Worm (Caenorhabditis elegans) whole organism, early embryonic: ENCODE data around the gene C41G11.1.

ENCODE experiments used
- B0310.2 ChIP-seq: sonication (generic microtip); optimal IDR thresholded peaks from 2 replicates; lab custom pipeline; 2016; ENCODE audit warnings: mild to moderate bottlenecking, missing genetic modification characterization, missing compliant biosample characterization
- F13C5.2 ChIP-seq: sonication (generic microtip); optimal IDR thresholded peaks from 2 replicates; lab custom pipeline; 2017; ENCODE audit warnings: mild to moderate bottlenecking, missing genetic modification characterization, inconsistent platforms, missing compliant biosample characterization
- aly-1 ChIP-seq: sonication (generic microtip); optimal IDR thresholded peaks from 2 replicates; lab custom pipeline; 2016; ENCODE audit warnings: missing genetic modification characterization, missing compliant biosample characterization
- ama-1 ChIP-seq: fragments of 150-350 bp; optimal IDR thresholded peaks from 2 replicates; lab custom pipeline; 2014
- ceh-13 ChIP-seq: fragments of 200-800 bp; sonication (Bioruptor generic); optimal IDR thresholded peaks from 2 replicates; lab custom pipeline; 2018; ENCODE audit warnings: mild to moderate bottlenecking, missing genetic modification characterization, missing compliant biosample characterization
- ceh-36 ChIP-seq: sonication (generic microtip); optimal IDR thresholded peaks from 2 replicates; lab custom pipeline; 2016; ENCODE audit warnings: missing genetic modification characterization, inconsistent platforms, missing compliant biosample characterization
- ets-7 ChIP-seq: sonication (generic microtip); optimal IDR thresholded peaks from 2 replicates; lab custom pipeline; 2016; ENCODE audit warnings: missing genotype, missing genetic modification characterization, missing compliant biosample characterization
- flt-1 ChIP-seq: fragments of 200-800 bp; sonication (Bioruptor generic); IDR thresholded peaks from 2 replicates; pipeline ENCODE4 v1.3.6; 2022; ENCODE audit warnings: missing genetic modification characterization, missing compliant biosample characterization
- hmbx-1 ChIP-seq: sonication (generic microtip); optimal IDR thresholded peaks from 2 replicates; lab custom pipeline; 2016; ENCODE audit warnings: mild to moderate bottlenecking, missing genetic modification characterization, missing compliant biosample characterization
- hmg-4 ChIP-seq: fragments of 200-800 bp; sonication (Bioruptor generic); optimal IDR thresholded peaks from 2 replicates; lab custom pipeline; 2018; ENCODE audit warnings: mild to moderate bottlenecking, missing genetic modification characterization, missing compliant biosample characterization
- hnd-1 ChIP-seq: sonication (generic microtip); optimal IDR thresholded peaks from 2 replicates; lab custom pipeline; 2016; ENCODE audit warnings: missing genetic modification characterization, missing compliant biosample characterization
- pes-1 ChIP-seq: fragments of 200-800 bp; sonication (Bioruptor generic); IDR thresholded peaks from 2 replicates; pipeline ENCODE4 v1.3.6; 2022; ENCODE audit warnings: missing genetic modification reagents, missing genetic modification characterization, missing compliant biosample characterization
- scrt-1 ChIP-seq: fragments of 200-800 bp; sonication (Bioruptor generic); IDR thresholded peaks from 2 replicates; pipeline ENCODE4 v1.3.6; 2022; ENCODE audit warnings: missing genetic modification characterization, missing compliant biosample characterization
- sea-1 ChIP-seq: fragments of 200-800 bp; sonication (Bioruptor generic); conservative IDR thresholded peaks from 2 replicates; pipeline ENCODE4 v1.3.6; 2022; ENCODE audit warnings: missing genetic modification characterization, missing compliant biosample characterization
- tbx-11 ChIP-seq: fragments of 200-800 bp; sonication (Bioruptor generic); IDR thresholded peaks from 2 replicates; pipeline ENCODE4 v1.3.6; 2022; ENCODE audit warnings: missing genetic modification characterization, missing compliant biosample characterization
- tbx-37 ChIP-seq: fragments of 200-800 bp; sonication (Bioruptor generic); conservative IDR thresholded peaks from 2 replicates; pipeline ENCODE4 v1.3.6; 2022; ENCODE audit warnings: missing genetic modification reagents, missing genetic modification characterization, missing compliant biosample characterization
- tra-4 ChIP-seq: sonication (generic microtip); optimal IDR thresholded peaks from 2 replicates; lab custom pipeline; 2017; ENCODE audit warnings: missing genetic modification characterization, missing compliant biosample characterization

Gene C41G11.1

DNA sequence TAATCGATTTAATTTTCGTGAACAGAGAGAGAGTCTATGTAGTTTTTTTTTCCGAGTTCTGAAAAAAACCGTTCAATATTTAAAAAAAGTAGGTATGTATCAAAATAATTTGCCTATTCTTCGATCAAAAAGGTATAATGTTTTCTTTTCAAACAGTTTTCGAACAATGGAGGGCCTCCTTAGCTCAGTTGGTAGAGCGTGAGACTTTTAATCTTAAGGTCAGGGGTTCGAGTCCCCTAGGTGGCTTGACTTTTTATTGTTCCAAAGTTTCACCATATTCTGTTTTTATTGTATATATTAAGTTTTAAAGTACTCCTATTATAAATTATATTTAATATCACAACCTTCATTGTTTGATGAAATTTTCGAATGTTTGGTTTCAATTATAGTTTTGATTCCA, 6.5 kb downstream of the C41G11.1 start:
- no peak for TF ChIP-seq tra-4
- no peak for TF ChIP-seq ceh-36 (tag; lab: Kevin White, UChicago)

DNA sequence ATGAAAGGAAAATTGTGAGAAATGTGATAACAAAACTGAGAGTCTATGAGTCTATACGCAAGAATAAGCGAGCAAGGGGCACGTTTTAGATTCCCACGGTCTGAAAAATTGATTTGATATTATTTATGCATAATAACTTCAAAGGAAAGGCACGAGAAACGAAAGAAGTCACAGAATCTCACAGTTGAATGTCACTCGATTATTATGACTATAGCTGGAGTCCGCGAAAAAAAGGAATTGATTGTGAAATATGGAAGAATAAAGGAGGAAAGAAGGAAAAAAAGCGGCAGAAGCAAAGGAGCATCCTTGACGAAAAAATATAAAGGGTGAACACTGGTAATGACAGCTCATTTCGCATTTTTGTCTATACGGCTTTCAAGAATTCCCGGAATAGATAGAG, 9.4 kb downstream of the C41G11.1 start, which contains the start of gene cat-1:
TSS of gene cat-1 (minus strand) at position 101 of the 400 bp plus-strand sequence.
- TF ChIP-seq pes-1 (GFP tag; lab: Robert Waterston, UW) (no peak), flt-1 (GFP tag; lab: Robert Waterston, UW) (no peak), ets-7 (tag; lab: Kevin White, UChicago) (no peak), hmg-4 (no peak), tbx-11 (GFP tag; lab: Robert Waterston, UW) (no peak), F13C5.2 (tag; lab: Kevin White, UChicago) (no peak), aly-1 (tag; lab: Kevin White, UChicago) (no peak), B0310.2 (tag; lab: Kevin White, UChicago) (no peak), tra-4 (no peak), hmbx-1 (tag; lab: Kevin White, UChicago) (no peak), sea-1 (GFP tag; lab: Robert Waterston, UW) (no peak), ama-1 (no peak), hnd-1 (no peak), ceh-36 (tag; lab: Kevin White, UChicago) (no peak)

DNA sequence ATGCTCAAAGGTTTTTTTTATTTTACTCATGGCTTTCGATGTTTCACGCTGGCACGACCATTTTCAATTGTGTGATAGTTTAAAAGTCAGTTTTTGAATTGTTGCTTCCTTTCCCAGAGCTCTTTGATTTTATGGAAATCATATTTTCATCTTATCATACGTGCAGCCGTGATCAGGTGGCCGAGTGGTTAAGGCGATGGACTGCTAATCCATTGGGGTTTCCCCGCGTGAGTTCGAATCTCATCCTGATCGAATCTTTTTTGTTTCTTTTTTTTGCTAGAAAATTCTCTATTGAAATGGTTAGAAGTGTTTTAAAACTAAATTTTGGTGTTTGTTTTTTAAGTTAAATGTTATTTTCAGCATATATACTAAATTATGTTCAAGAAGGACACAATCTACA, 10.8 kb downstream of the C41G11.1 start:
- no peak for TF ChIP-seq hmg-4
- no peak for TF ChIP-seq scrt-1
- TF ChIP-seq ceh-13 = no peak
- no peak for TF ChIP-seq B0310.2 (tag; lab: Kevin White, UChicago)

DNA sequence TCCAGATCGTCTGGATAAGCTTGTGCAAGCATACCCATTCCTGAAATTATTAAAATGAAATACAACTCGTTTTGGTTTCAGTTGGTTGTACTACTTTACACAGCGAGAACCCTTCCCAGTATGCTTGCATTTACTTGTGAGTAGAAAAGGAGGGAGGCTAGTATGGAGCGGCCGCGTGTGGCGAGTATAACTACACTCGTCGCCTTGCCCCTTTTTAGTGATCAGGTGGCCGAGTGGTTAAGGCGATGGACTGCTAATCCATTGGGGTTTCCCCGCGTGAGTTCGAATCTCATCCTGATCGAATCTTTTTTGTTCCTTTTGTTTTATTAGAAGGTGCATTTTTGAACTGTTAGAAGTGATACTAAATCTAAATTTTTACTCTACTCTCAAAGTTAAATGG, 12.2 kb downstream of the C41G11.1 start:
- TF ChIP-seq ama-1 (no peak), hmg-4 (peak; percentile 94), F13C5.2 (tag; lab: Kevin White, UChicago) (peak; percentile 93), tra-4 (peak; percentile 73), scrt-1 (peak; percentile 98), sea-1 (GFP tag; lab: Robert Waterston, UW) (peak; percentile 97), pes-1 (GFP tag; lab: Robert Waterston, UW) (peak; percentile 98), ceh-36 (tag; lab: Kevin White, UChicago) (peak; percentile 98), ets-7 (tag; lab: Kevin White, UChicago) (peak; percentile 81), flt-1 (GFP tag; lab: Robert Waterston, UW) (peak; percentile 99), tbx-11 (GFP tag; lab: Robert Waterston, UW) (peak; percentile 97), tbx-37 (peak; percentile 97), aly-1 (tag; lab: Kevin White, UChicago) (peak; percentile 92), hmbx-1 (tag; lab: Kevin White, UChicago) (peak; percentile 74), hnd-1 (peak; percentile 86), ceh-13 (peak; percentile 87), B0310.2 (tag; lab: Kevin White, UChicago) (peak; percentile 90)

DNA sequence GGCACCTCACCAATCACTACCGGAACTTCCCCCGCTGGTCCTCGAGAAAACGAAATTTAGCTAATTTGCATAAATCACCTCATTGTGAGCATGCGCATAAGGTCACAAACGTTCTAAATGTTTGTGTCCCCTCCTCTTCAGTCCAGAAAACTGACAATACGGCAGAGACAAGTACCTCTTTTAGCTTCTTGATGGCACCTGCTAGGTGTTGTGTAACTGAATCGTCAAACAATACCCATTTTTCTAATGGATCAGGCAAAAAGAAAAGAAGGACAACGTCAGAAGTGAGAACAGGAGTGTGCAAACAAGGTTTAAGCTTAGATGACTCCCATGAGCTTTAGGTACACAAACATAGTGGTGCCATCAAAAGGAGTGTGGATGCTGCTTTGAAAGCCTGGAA, 20.5 kb downstream of the C41G11.1 start:
- TF ChIP-seq hmbx-1 (tag; lab: Kevin White, UChicago) = no peak
- TF ChIP-seq pes-1 (GFP tag; lab: Robert Waterston, UW) = no peak
- no peak for TF ChIP-seq ets-7 (tag; lab: Kevin White, UChicago)
- TF ChIP-seq flt-1 (GFP tag; lab: Robert Waterston, UW) = no peak
- TF ChIP-seq sea-1 (GFP tag; lab: Robert Waterston, UW) = no peak
- TF ChIP-seq tbx-37 = no peak

DNA sequence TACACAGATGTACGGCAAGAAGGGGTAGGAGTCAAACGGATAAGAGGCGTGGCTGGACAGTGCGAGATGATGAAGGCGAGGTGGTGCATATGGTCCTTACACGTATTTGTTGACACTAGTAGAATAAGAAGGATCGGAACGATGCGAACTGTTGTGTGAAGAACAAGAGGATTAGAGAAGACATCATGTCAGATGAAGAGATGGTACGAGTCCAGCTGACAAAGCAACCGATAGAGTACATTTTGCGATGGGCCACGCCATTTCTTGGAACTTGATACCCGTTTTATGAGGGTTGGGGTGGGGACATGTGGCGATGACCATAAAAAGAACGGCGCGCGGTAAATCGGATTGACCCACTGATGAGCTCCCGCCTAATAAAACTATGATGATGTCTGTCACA, 21.6 kb downstream of the C41G11.1 start:
- TF ChIP-seq flt-1 (GFP tag; lab: Robert Waterston, UW) (0 out of 2 replicates have a peak, but pooled peaks have one; percentile 13), pes-1 (GFP tag; lab: Robert Waterston, UW) (no peak), sea-1 (GFP tag; lab: Robert Waterston, UW) (0 out of 2 replicates have a peak, but pooled peaks have one; percentile 26)

DNA sequence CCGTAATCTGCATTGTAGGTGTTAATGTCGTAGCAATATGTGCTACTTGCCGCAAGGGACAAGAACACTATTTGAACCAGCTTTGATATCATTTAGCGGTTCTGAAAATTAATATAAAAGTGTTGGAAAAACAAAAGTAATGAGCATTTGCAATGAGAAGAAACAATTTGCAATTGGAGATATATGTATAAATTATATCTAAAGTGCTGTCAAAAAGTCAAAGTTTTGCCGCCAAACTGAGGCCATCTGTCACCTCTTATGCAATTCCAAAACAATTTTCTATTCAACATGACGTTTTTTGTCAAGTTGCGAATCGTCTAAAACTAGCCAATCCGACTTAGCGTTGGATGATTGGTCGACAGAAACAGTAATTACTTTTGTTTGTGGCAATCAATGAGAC, 22.8 kb downstream of the C41G11.1 start, which contains the start of gene W01C8.5:
TSS of gene W01C8.5 (minus strand) at position 101 of the 400 bp plus-strand sequence.
- TF ChIP-seq ama-1 (no peak), hnd-1 (no peak), pes-1 (GFP tag; lab: Robert Waterston, UW) (no peak), ceh-36 (tag; lab: Kevin White, UChicago) (no peak), tra-4 (no peak), aly-1 (tag; lab: Kevin White, UChicago) (no peak), ceh-13 (no peak), hmg-4 (no peak), F13C5.2 (tag; lab: Kevin White, UChicago) (no peak), hmbx-1 (tag; lab: Kevin White, UChicago) (no peak), scrt-1 (no peak), B0310.2 (tag; lab: Kevin White, UChicago) (no peak), sea-1 (GFP tag; lab: Robert Waterston, UW) (no peak), tbx-37 (no peak), ets-7 (tag; lab: Kevin White, UChicago) (no peak), flt-1 (GFP tag; lab: Robert Waterston, UW) (no peak), tbx-11 (GFP tag; lab: Robert Waterston, UW) (no peak)

DNA sequence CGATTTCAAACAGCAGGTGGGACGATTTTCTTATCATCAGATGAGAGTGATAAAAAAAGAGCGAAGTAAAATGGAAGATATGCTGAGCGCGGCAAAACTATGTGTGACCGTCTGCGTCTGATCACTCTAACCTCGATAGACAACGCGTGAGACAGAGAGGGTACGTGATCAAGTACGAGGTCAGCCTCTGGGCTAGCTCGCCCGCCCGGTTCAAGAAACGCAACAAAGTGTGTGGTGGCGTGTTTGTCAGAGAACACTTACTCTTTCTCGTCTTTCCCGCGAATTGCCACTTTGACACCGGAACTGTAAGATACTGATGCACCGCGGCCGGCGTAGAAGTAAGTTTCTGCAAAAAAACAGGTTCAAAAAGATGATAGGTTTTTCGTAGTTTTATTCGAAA, 23.8 kb downstream of the C41G11.1 start:
- TF ChIP-seq hmg-4 = peak; percentile 59
- no peak for TF ChIP-seq ceh-36 (tag; lab: Kevin White, UChicago)

DNA sequence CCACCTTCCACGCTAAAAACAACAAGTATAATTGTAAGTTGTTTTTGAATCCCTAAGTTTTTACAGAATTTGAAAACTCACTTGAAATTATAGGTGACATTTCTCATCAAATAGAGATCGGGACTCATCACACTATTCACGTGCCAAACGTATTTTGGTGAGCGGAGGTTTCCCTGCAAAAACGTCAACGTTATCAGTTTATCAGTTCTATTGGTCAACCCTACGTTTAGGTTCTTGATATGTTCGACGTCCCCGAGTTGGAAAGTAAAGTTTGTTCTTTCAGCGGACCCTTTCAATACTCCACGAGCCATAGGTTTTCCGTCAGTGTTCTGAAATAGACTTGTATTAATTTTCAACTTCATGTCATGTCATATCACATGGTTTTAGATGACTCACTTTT, 24.6 kb downstream of the C41G11.1 start:
- TF ChIP-seq hmg-4 (no peak), hnd-1 (no peak), B0310.2 (tag; lab: Kevin White, UChicago) (no peak), tra-4 (no peak), sea-1 (GFP tag; lab: Robert Waterston, UW) (no peak), tbx-11 (GFP tag; lab: Robert Waterston, UW) (no peak), tbx-37 (no peak), aly-1 (tag; lab: Kevin White, UChicago) (no peak), ets-7 (tag; lab: Kevin White, UChicago) (no peak), scrt-1 (no peak), flt-1 (GFP tag; lab: Robert Waterston, UW) (no peak), ama-1 (no peak), ceh-13 (no peak), pes-1 (GFP tag; lab: Robert Waterston, UW) (no peak), ceh-36 (tag; lab: Kevin White, UChicago) (no peak), F13C5.2 (tag; lab: Kevin White, UChicago) (no peak), hmbx-1 (tag; lab: Kevin White, UChicago) (no peak)
